Worm (Caenorhabditis elegans) whole organism, L2 larva: ENCODE measurements around the gene K01H12.4.
A peak's percentile ranks its signal among the peaks of the same experiment; 100 is the strongest.

Experiments
- C34F6.9 ChIP-seq: fragments of 150-350 bp; optimal IDR thresholded peaks from 2 replicates; lab custom pipeline; 2014; ENCODE audit warnings: missing biosample characterization, missing genetic modification characterization
- F13H6.1 ChIP-seq: sonication (generic microtip); optimal IDR thresholded peaks from 2 replicates; lab custom pipeline; 2016; ENCODE audit warnings: missing genetic modification characterization, missing compliant biosample characterization
- R02D3.7 ChIP-seq: fragments of 150-350 bp; optimal IDR thresholded peaks from 2 replicates; lab custom pipeline; 2014; ENCODE audit warnings: missing biosample characterization, missing genetic modification characterization
- ama-1 ChIP-seq: fragments of 150-350 bp; optimal IDR thresholded peaks from 2 replicates; lab custom pipeline; 2018; ENCODE audit warnings: inconsistent platforms
- blmp-1 ChIP-seq: sonication (generic microtip); optimal IDR thresholded peaks from 2 replicates; lab custom pipeline; 2017; ENCODE audit warnings: missing genetic modification characterization, mild to moderate bottlenecking, missing compliant biosample characterization, antibody characterized with exemption, moderate library complexity; ENCODE audit not compliant: insufficient read depth
- crh-2 ChIP-seq: sonication (generic microtip); optimal IDR thresholded peaks from 2 replicates; lab custom pipeline; 2017; ENCODE audit warnings: missing biosample characterization, missing genetic modification characterization
- egl-27 ChIP-seq: sonication (generic microtip); optimal IDR thresholded peaks from 3 replicates; lab custom pipeline; 2017; ENCODE audit warnings: missing biosample characterization, missing genetic modification reagents, missing genetic modification characterization
- elt-1 ChIP-seq: fragments of 150-350 bp; optimal IDR thresholded peaks from 2 replicates; lab custom pipeline; 2014; ENCODE audit warnings: missing biosample characterization, missing genetic modification characterization
- fos-1 ChIP-seq: fragments of 150-350 bp; optimal IDR thresholded peaks from 2 replicates; lab custom pipeline; 2014; ENCODE audit warnings: missing biosample characterization, missing genetic modification characterization
- lin-11 ChIP-seq: fragments of 150-350 bp; sonication (generic microtip); optimal IDR thresholded peaks from 2 replicates; lab custom pipeline; 2014; ENCODE audit warnings: missing biosample characterization, missing genetic modification characterization, inconsistent platforms, mixed read lengths
- lin-13 ChIP-seq: fragments of 150-350 bp; optimal IDR thresholded peaks from 2 replicates; lab custom pipeline; 2014; ENCODE audit warnings: missing biosample characterization, missing genetic modification reagents, missing genetic modification characterization
- lsy-2 ChIP-seq, 2 experiments: fragments of 150-350 bp in 1 of 2; sonication (generic microtip) in 1 of 2; optimal IDR thresholded peaks; 2 replicates each; lab custom pipeline; 2014 to 2017; ENCODE audit warnings: missing biosample characterization in 2 of 2, missing genetic modification characterization in 2 of 2
- mab-5 ChIP-seq: fragments of 150-350 bp; optimal IDR thresholded peaks from 2 replicates; lab custom pipeline; 2014; ENCODE audit warnings: missing biosample characterization, missing genetic modification characterization
- mdl-1 ChIP-seq, 2 experiments: fragments of 150-350 bp in 1 of 2; sonication (generic microtip) in 1 of 2; optimal IDR thresholded peaks; 2 replicates each; lab custom pipeline; 2017; ENCODE audit warnings: missing biosample characterization in 2 of 2, missing genetic modification characterization in 2 of 2
- nhr-10 ChIP-seq: sonication (generic microtip); optimal IDR thresholded peaks from 2 replicates; lab custom pipeline; 2017; ENCODE audit warnings: missing biosample characterization, missing genetic modification characterization
- nhr-129 ChIP-seq: fragments of 150-350 bp; optimal IDR thresholded peaks from 2 replicates; lab custom pipeline; 2014; ENCODE audit warnings: missing biosample characterization, missing genetic modification characterization
- nhr-21 ChIP-seq: fragments of 150-350 bp; optimal IDR thresholded peaks from 2 replicates; lab custom pipeline; 2014; ENCODE audit warnings: missing biosample characterization, missing genetic modification characterization
- nhr-237 ChIP-seq: fragments of 150-350 bp; optimal IDR thresholded peaks from 2 replicates; lab custom pipeline; 2014; ENCODE audit warnings: missing biosample characterization, missing genetic modification characterization
- nhr-77 ChIP-seq: fragments of 150-350 bp; optimal IDR thresholded peaks from 2 replicates; lab custom pipeline; 2014; ENCODE audit warnings: missing biosample characterization, missing genetic modification characterization
- peb-1 ChIP-seq: fragments of 150-350 bp; optimal IDR thresholded peaks from 2 replicates; lab custom pipeline; 2014; ENCODE audit warnings: missing biosample characterization, missing genetic modification characterization
- skn-1 ChIP-seq: sonication (generic microtip); optimal IDR thresholded peaks from 2 replicates; lab custom pipeline; 2017; ENCODE audit warnings: missing biosample characterization, missing genetic modification characterization
- snpc-4 ChIP-seq: fragments of 150-350 bp; optimal IDR thresholded peaks from 2 replicates; lab custom pipeline; 2014; ENCODE audit warnings: missing biosample characterization, missing genetic modification characterization
- unc-39 ChIP-seq: fragments of 150-350 bp; optimal IDR thresholded peaks from 2 replicates; lab custom pipeline; 2014; ENCODE audit warnings: missing biosample characterization, missing genetic modification characterization
- zag-1 ChIP-seq: fragments of 150-350 bp; optimal IDR thresholded peaks from 2 replicates; lab custom pipeline; 2014; ENCODE audit warnings: missing biosample characterization, missing genetic modification characterization

K01H12.4 gene

DNA sequence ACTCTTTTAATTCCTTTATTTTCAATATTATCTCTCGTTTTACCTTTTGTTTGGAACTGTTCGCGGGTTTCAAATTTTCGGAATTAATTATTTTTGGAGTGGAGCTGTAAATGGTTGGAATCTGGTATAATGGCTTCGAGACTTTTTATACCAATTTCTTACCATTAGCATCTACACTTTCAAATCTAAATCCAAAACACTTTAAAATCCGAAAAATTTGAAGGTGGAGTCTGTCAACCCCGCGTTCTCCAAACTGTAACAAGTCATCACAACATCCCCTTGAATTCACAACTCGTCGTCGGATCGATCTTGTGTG is 44.5 kb downstream of the K01H12.4 start, which contains the start of gene nhr-97:
Gene nhr-97 (plus strand): TSS at position 217 of the 316 bp plus-strand sequence.
- TF ChIP-seq mab-5 (tag; lab: Kevin White, UChicago) (no peak), lsy-2 (tag; optimal IDR thresholded peaks at IDR 0.05; lab: Kevin White, UChicago) (no peak), nhr-10 (tag; lab: Kevin White, UChicago) (no peak)

DNA sequence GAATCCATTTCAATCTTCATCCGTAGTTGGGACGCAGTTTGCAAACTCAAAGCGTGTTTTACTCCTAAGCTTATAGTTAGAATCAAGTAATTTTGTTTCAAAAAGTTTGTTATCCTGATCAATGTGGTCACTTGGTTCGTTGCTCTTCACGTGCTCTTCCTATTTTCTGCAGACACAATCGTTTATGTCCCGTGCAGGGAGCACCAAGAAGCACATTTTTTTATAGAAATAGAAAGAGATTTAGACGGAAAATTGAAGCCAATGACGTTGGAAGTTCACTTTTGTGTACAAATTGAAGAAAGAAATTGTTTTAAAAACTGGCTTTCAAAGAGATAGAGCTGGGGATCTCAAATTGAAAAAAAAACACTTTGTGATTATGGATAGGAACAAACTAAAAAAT is 48.9 kb downstream of the K01H12.4 start:
- TF ChIP-seq elt-1 (tag; lab: Kevin White, UChicago), result no peak
- no peak for TF ChIP-seq nhr-21 (tag; lab: Kevin White, UChicago)
- no peak for TF ChIP-seq lin-13 (GFP tag; lab: Kevin White, UChicago)
- TF ChIP-seq C34F6.9 (tag; lab: Kevin White, UChicago), result no peak
- no peak for TF ChIP-seq nhr-77 (tag; lab: Kevin White, UChicago)
- TF ChIP-seq peb-1 (tag; lab: Kevin White, UChicago), result no peak
- no peak for TF ChIP-seq blmp-1 (tag; lab: Kevin White, UChicago)
- TF ChIP-seq lin-11, result no peak
- no peak for TF ChIP-seq ama-1 (lab: Kevin White, UChicago)
- TF ChIP-seq R02D3.7 (tag; lab: Kevin White, UChicago), result no peak
- TF ChIP-seq nhr-237 (tag; lab: Kevin White, UChicago), result no peak
- no peak for TF ChIP-seq unc-39 (tag; lab: Kevin White, UChicago)
- no peak for TF ChIP-seq zag-1 (tag; lab: Kevin White, UChicago)
- peak; percentile 3 for TF ChIP-seq nhr-129 (tag; lab: Kevin White, UChicago)
- TF ChIP-seq skn-1, result no peak
- TF ChIP-seq mdl-1 (tag; optimal IDR thresholded peaks at IDR 0.05; lab: Kevin White, UChicago), result no peak
- TF ChIP-seq F13H6.1 (tag; lab: Kevin White, UChicago), result peak; percentile 2
- TF ChIP-seq lsy-2 (tag; optimal IDR thresholded peaks at IDR 0.05; lab: Kevin White, UChicago), result no peak
- peak; percentile 19 for TF ChIP-seq crh-2

DNA sequence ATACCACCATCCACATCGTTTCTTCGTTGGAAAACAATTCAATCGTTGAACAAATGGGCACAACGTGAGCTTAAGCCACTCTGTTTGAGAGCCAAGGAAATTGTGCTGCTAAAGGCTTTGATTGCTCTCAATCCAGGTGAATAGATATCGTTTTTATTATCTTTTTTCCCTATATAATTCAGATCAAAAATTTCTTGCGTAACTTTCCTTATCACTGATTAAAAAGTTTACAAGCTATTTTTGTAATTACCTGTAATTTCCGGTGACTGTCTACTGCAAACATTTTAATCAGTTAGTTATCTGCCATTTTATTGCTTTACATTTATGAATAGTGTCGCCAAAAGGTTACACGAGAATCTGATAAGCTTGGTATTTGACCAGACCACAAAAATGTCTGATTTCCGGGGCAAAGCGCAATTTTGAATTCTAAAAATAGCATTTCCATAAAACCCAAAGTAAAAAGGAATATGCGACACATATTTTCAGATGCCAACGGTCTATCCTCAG is 49.8 kb downstream of the K01H12.4 start:
- TF ChIP-seq fos-1 (tag; lab: Kevin White, UChicago) (peak; percentile 85), egl-27 (tag; lab: Kevin White, UChicago) (peak; percentile 1), snpc-4 (tag; lab: Kevin White, UChicago) (no peak)
